Worm (Caenorhabditis elegans): Measurements from ENCODE around the gene del-5.

- TF ChIP-seq unc-3 (GFP tag; conservative IDR thresholded peaks at IDR 0.05), result no peak
- TF ChIP-seq unc-3 (tag; optimal IDR thresholded peaks at IDR 0.05), result no peak
- no peak for TF ChIP-seq sdc-2 (tag; optimal IDR thresholded peaks at IDR 0.05)
- TF ChIP-seq nhr-11 (tag; optimal IDR thresholded peaks at IDR 0.05), result no peak
- no peak for TF ChIP-seq elt-2 (tag; optimal IDR thresholded peaks at IDR 0.05)
- no peak for TF ChIP-seq F13H6.1 (tag; optimal IDR thresholded peaks at IDR 0.05)
- TF ChIP-seq hlh-30 (tag; optimal IDR thresholded peaks at IDR 0.05; ENCODE audit: insufficient read depth), result no peak
- no peak for TF ChIP-seq unc-86 (tag; optimal IDR thresholded peaks at IDR 0.05)
- no peak for TF ChIP-seq madf-2 (tag; optimal IDR thresholded peaks at IDR 0.05)
- TF ChIP-seq dve-1 (tag; optimal IDR thresholded peaks at IDR 0.05), result no peak
These were observed 8.1 kb upstream of the del-5 start, which contains the start of gene egl-15 for ce11 chrX:11016100-11016499.

Data from whole organism, late embryonic.